Worm (Caenorhabditis elegans) whole organism, mixed stage, embryonic: ENCODE data around the gene obr-1.
A peak's percentile ranks its signal among the peaks of the same experiment; 100 is the strongest.

Experiments
- M03D4.4 ChIP-seq: sonication (generic microtip); optimal IDR thresholded peaks from 2 replicates; lab custom pipeline; 2017; ENCODE audit warnings: mild to moderate bottlenecking, missing genetic modification characterization, missing compliant biosample characterization
- bed-3 ChIP-seq: fragments of 200-800 bp; sonication (Bioruptor generic); optimal IDR thresholded peaks from 3 replicates; lab custom pipeline; 2018; ENCODE audit warnings: mild to moderate bottlenecking, missing genetic modification characterization, moderate library complexity, missing compliant biosample characterization
- blmp-1 ChIP-seq: fragments of 150-350 bp; optimal IDR thresholded peaks from 2 replicates; lab custom pipeline; 2014; ENCODE audit warnings: missing biosample characterization, missing genetic modification characterization
- ceh-39 ChIP-seq: fragments of 150-350 bp; optimal IDR thresholded peaks from 2 replicates; lab custom pipeline; 2014; ENCODE audit warnings: missing biosample characterization, missing genetic modification characterization
- ceh-43 ChIP-seq: fragments of 200-800 bp; sonication (Bioruptor generic); optimal IDR thresholded peaks from 2 replicates; lab custom pipeline; 2018; ENCODE audit warnings: mild to moderate bottlenecking, missing genetic modification characterization, moderate library complexity, missing compliant biosample characterization
- ceh-83 ChIP-seq: fragments of 200-800 bp; sonication (Bioruptor generic); optimal IDR thresholded peaks from 2 replicates; lab custom pipeline; 2018; ENCODE audit warnings: mild to moderate bottlenecking, missing genetic modification characterization, missing compliant biosample characterization
- ces-1 ChIP-seq: fragments of 150-350 bp; optimal IDR thresholded peaks from 2 replicates; lab custom pipeline; 2014; ENCODE audit warnings: missing biosample characterization, missing genetic modification reagents, missing genetic modification characterization
- cnd-1 ChIP-seq: fragments of 200-800 bp; sonication (Bioruptor generic); optimal IDR thresholded peaks from 2 replicates; lab custom pipeline; 2018; ENCODE audit warnings: mild to moderate bottlenecking, missing genetic modification characterization, missing compliant biosample characterization
- drap-1 ChIP-seq: fragments of 200-800 bp; sonication (Bioruptor generic); optimal IDR thresholded peaks from 3 replicates; lab custom pipeline; 2018; ENCODE audit warnings: mild to moderate bottlenecking, missing genetic modification characterization, missing compliant biosample characterization
- elt-1 ChIP-seq: sonication (generic microtip); optimal IDR thresholded peaks from 2 replicates; lab custom pipeline; 2017; ENCODE audit warnings: missing genetic modification characterization, mild to moderate bottlenecking, missing compliant biosample characterization, antibody characterized with exemption, moderate library complexity, borderline replicate concordance; ENCODE audit not compliant: insufficient read depth
- elt-3 ChIP-seq: fragments of 150-350 bp; optimal IDR thresholded peaks from 2 replicates; lab custom pipeline; 2014; ENCODE audit warnings: missing biosample characterization, missing genetic modification characterization
- flh-1 ChIP-seq: fragments of 200-800 bp; sonication (Bioruptor generic); optimal IDR thresholded peaks from 2 replicates; lab custom pipeline; 2018; ENCODE audit warnings: mild to moderate bottlenecking, missing genetic modification characterization, moderate library complexity, missing compliant biosample characterization
- ham-2 ChIP-seq: fragments of 200-800 bp; sonication (Bioruptor generic); optimal IDR thresholded peaks from 2 replicates; lab custom pipeline; 2018; ENCODE audit warnings: mild to moderate bottlenecking, missing genetic modification characterization, missing compliant biosample characterization
- hlh-1 ChIP-seq: fragments of 150-350 bp; optimal IDR thresholded peaks from 2 replicates; lab custom pipeline; 2014; ENCODE audit warnings: missing biosample characterization, missing genetic modification reagents, missing genetic modification characterization
- lin-13 ChIP-seq: fragments of 150-350 bp; optimal IDR thresholded peaks from 2 replicates; lab custom pipeline; 2014; ENCODE audit warnings: missing biosample characterization, missing genetic modification characterization
- lin-32 ChIP-seq: fragments of 200-800 bp; sonication (Bioruptor generic); optimal IDR thresholded peaks from 2 replicates; lab custom pipeline; 2018; ENCODE audit warnings: mild to moderate bottlenecking, missing genetic modification characterization, missing compliant biosample characterization
- lsy-2 ChIP-seq: fragments of 150-350 bp; optimal IDR thresholded peaks from 2 replicates; lab custom pipeline; 2014; ENCODE audit warnings: missing biosample characterization, missing genetic modification characterization
- mab-5 ChIP-seq: fragments of 150-350 bp; optimal IDR thresholded peaks from 2 replicates; lab custom pipeline; 2014; ENCODE audit warnings: missing biosample characterization, missing genetic modification characterization
- mep-1 ChIP-seq: fragments of 150-350 bp; optimal IDR thresholded peaks from 2 replicates; lab custom pipeline; 2017; ENCODE audit warnings: missing biosample characterization, missing genetic modification reagents, missing genetic modification characterization, inconsistent platforms
- mls-2 ChIP-seq: sonication (generic microtip); optimal IDR thresholded peaks from 2 replicates; lab custom pipeline; 2016; ENCODE audit warnings: mild to moderate bottlenecking, missing genetic modification characterization, moderate library complexity, missing compliant biosample characterization
- nhr-12 ChIP-seq: fragments of 150-350 bp; optimal IDR thresholded peaks from 2 replicates; lab custom pipeline; 2014; ENCODE audit warnings: missing biosample characterization, missing genetic modification characterization
- nhr-2 ChIP-seq: fragments of 150-350 bp; optimal IDR thresholded peaks from 2 replicates; lab custom pipeline; 2014; ENCODE audit warnings: missing biosample characterization, missing genetic modification characterization
- nhr-237 ChIP-seq: fragments of 150-350 bp; optimal IDR thresholded peaks from 2 replicates; lab custom pipeline; 2014; ENCODE audit warnings: missing biosample characterization, missing genetic modification characterization
- nhr-28 ChIP-seq: fragments of 150-350 bp; optimal IDR thresholded peaks from 2 replicates; lab custom pipeline; 2014; ENCODE audit warnings: missing biosample characterization, missing genetic modification characterization
- nhr-76 ChIP-seq: sonication (generic microtip); optimal IDR thresholded peaks from 2 replicates; lab custom pipeline; 2017; ENCODE audit warnings: missing biosample characterization, missing genetic modification characterization
- pha-4 ChIP-seq: fragments of 150-350 bp; optimal IDR thresholded peaks from 2 replicates; lab custom pipeline; 2018; ENCODE audit warnings: missing biosample characterization, missing genetic modification reagents, missing genetic modification characterization
- sem-2 ChIP-seq: fragments of 200-800 bp; sonication (Bioruptor generic); optimal IDR thresholded peaks from 2 replicates; lab custom pipeline; 2018; ENCODE audit warnings: mild to moderate bottlenecking, missing genetic modification characterization, missing compliant biosample characterization
- snpc-4 ChIP-seq: fragments of 150-350 bp; optimal IDR thresholded peaks from 2 replicates; lab custom pipeline; 2014; ENCODE audit warnings: missing biosample characterization, missing genetic modification characterization
- sptf-1 ChIP-seq: sonication (generic microtip); optimal IDR thresholded peaks from 2 replicates; lab custom pipeline; 2017; ENCODE audit warnings: mild to moderate bottlenecking, missing genetic modification characterization, moderate library complexity, missing compliant biosample characterization
- tbx-8 ChIP-seq: fragments of 200-800 bp; sonication (Bioruptor generic); optimal IDR thresholded peaks from 2 replicates; lab custom pipeline; 2018; ENCODE audit warnings: mild to moderate bottlenecking, missing genetic modification characterization, moderate library complexity, missing compliant biosample characterization
- unc-120 ChIP-seq: sonication (generic microtip); optimal IDR thresholded peaks from 2 replicates; lab custom pipeline; 2017; ENCODE audit warnings: missing genetic modification characterization, missing compliant biosample characterization; ENCODE audit not compliant: poor library complexity, severe bottlenecking
- unc-39 ChIP-seq: fragments of 150-350 bp; optimal IDR thresholded peaks from 2 replicates; lab custom pipeline; 2014; ENCODE audit warnings: missing biosample characterization, missing genetic modification characterization
- unc-62 ChIP-seq: fragments of 150-350 bp; optimal IDR thresholded peaks from 2 replicates; lab custom pipeline; 2014; ENCODE audit warnings: missing biosample characterization, missing genetic modification reagents, missing genetic modification characterization
- zip-8 ChIP-seq: fragments of 150-350 bp; optimal IDR thresholded peaks from 2 replicates; lab custom pipeline; 2014; ENCODE audit warnings: missing biosample characterization, missing genetic modification characterization
- ztf-11 ChIP-seq: fragments of 150-350 bp; optimal IDR thresholded peaks from 2 replicates; lab custom pipeline; 2014; ENCODE audit warnings: missing biosample characterization, missing genetic modification characterization

Gene obr-1

ce11 chrIII:11270795-11271194 lies at the start of gene obr-1:
Gene obr-1 (minus strand): TSS chrIII:11270895.
- TF ChIP-seq unc-120 (tag; lab: Kevin White, UChicago) (no peak), zip-8 (tag; lab: Kevin White, UChicago) (no peak), ces-1 (GFP tag; lab: Kevin White, UChicago) (no peak), hlh-1 (tag; lab: Kevin White, UChicago) (no peak), mep-1 (tag; lab: Kevin White, UChicago) (no peak), snpc-4 (no peak), sem-2 (no peak), unc-39 (no peak), ztf-11 (tag; lab: Kevin White, UChicago) (no peak), elt-1 (tag; lab: Kevin White, UChicago) (no peak), mls-2 (tag; lab: Kevin White, UChicago) (no peak), tbx-8 (GFP tag; lab: Kevin White, UChicago) (no peak), mab-5 (tag; lab: Kevin White, UChicago) (no peak), ceh-39 (tag; lab: Kevin White, UChicago) (no peak), blmp-1 (tag; lab: Kevin White, UChicago) (no peak)

DNA sequence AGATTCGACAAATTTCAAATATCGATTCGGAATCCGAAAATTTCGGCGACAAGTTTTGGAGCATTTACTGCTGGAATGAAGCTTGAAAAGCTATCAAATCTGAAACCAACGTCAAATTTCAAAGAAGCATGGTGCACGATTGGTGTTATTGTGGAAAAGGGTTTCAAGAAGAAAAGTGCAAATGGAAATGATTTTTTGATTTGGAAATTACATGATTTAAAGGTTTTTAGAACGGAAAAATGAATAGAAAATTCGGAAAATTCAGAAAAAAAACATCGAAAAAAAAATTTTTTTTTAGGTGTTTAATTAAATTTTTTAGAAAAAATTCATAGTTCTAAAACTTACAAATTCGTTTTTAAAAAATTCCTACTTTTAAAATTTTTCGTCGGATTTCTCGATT lies 47.4 kb upstream of the obr-1 start, which contains the start of gene teg-1:
teg-1 (minus strand) TSS at position 101 of the 400 bp plus-strand sequence.
- TF ChIP-seq mab-5 (tag; lab: Kevin White, UChicago), result no peak
- no peak for TF ChIP-seq ztf-11 (tag; lab: Kevin White, UChicago)
- no peak for TF ChIP-seq ceh-83 (GFP tag; lab: Kevin White, UChicago)
- TF ChIP-seq unc-120 (tag; lab: Kevin White, UChicago), result no peak
- TF ChIP-seq cnd-1 (tag; lab: Kevin White, UChicago), result no peak
- no peak for TF ChIP-seq zip-8 (tag; lab: Kevin White, UChicago)
- no peak for TF ChIP-seq elt-1 (tag; lab: Kevin White, UChicago)
- TF ChIP-seq drap-1 (GFP tag; lab: Kevin White, UChicago), result no peak
- TF ChIP-seq nhr-28 (tag; lab: Kevin White, UChicago), result no peak
- TF ChIP-seq ham-2, result no peak
- no peak for TF ChIP-seq mep-1 (tag; lab: Kevin White, UChicago)
- TF ChIP-seq ceh-39 (tag; lab: Kevin White, UChicago), result no peak
- no peak for TF ChIP-seq lin-13
- TF ChIP-seq unc-39, result no peak
- no peak for TF ChIP-seq flh-1 (GFP tag; lab: Kevin White, UChicago)
- no peak for TF ChIP-seq pha-4 (tag; lab: Kevin White, UChicago)
- TF ChIP-seq tbx-8 (GFP tag; lab: Kevin White, UChicago), result no peak
- TF ChIP-seq, all 35 proteins: peak for 0

DNA sequence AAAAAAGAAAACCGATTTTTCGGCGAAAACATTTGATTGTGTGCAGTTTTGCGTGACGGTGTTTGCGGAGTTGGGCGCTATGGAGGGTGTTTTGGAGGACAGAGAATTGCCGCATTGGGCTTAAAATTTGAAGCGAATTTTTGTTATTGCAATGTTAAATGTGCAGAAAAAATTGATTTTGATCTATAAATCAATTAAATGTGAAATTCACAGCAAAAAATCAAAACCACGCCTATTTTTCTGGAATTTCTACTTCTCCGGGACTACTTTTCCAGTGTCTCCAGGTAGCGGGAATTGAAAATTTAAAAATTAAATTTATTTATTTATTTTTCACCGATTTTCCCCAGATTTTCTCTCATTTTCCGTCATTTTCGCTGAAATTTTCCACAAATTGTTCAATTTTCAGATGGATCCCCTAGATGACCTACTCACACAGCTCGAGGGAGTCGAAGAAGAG lies 46.5 kb upstream of the obr-1 start, which contains the start of gene mcm-10:
mcm-10 (plus strand) TSS at position 407 of the 457 bp plus-strand sequence.
- TF ChIP-seq mls-2 (tag; lab: Kevin White, UChicago), result peak; percentile 77
- no peak for TF ChIP-seq zip-8 (tag; lab: Kevin White, UChicago)
- TF ChIP-seq lin-32 (GFP tag; lab: Kevin White, UChicago), result peak; percentile 51
- TF ChIP-seq unc-39, result no peak
- peak; percentile 47 for TF ChIP-seq ham-2
- TF ChIP-seq unc-120 (tag; lab: Kevin White, UChicago), result no peak
- TF ChIP-seq blmp-1 (tag; lab: Kevin White, UChicago), result no peak
- no peak for TF ChIP-seq tbx-8 (GFP tag; lab: Kevin White, UChicago)
- peak; percentile 35 for TF ChIP-seq bed-3 (GFP tag; lab: Kevin White, UChicago)
- TF ChIP-seq hlh-1 (tag; lab: Kevin White, UChicago), result no peak
- peak; percentile 17 for TF ChIP-seq sem-2
- no peak for TF ChIP-seq mab-5 (tag; lab: Kevin White, UChicago)
- TF ChIP-seq nhr-76 (tag; lab: Kevin White, UChicago), result no peak
- no peak for TF ChIP-seq M03D4.4 (tag; lab: Kevin White, UChicago)
- TF ChIP-seq elt-3 (tag; lab: Kevin White, UChicago), result no peak
- TF ChIP-seq elt-1 (tag; lab: Kevin White, UChicago), result no peak
- TF ChIP-seq ceh-83 (GFP tag; lab: Kevin White, UChicago), result no peak
- TF ChIP-seq nhr-2 (tag; lab: Kevin White, UChicago), result no peak
- no peak for TF ChIP-seq snpc-4
- no peak for TF ChIP-seq lin-13
- TF ChIP-seq drap-1 (GFP tag; lab: Kevin White, UChicago), result peak; percentile 59
- peak; percentile 16 for TF ChIP-seq mep-1 (tag; lab: Kevin White, UChicago)
- no peak for TF ChIP-seq nhr-12 (tag; lab: Kevin White, UChicago)
- peak; percentile 57 for TF ChIP-seq ceh-39 (tag; lab: Kevin White, UChicago)
- TF ChIP-seq sptf-1, result peak; percentile 72
- peak; percentile 33 for TF ChIP-seq cnd-1 (tag; lab: Kevin White, UChicago)
- no peak for TF ChIP-seq unc-62 (GFP tag; lab: Kevin White, UChicago)
- peak; percentile 84 for TF ChIP-seq nhr-237 (tag; lab: Kevin White, UChicago)
- no peak for TF ChIP-seq ztf-11 (tag; lab: Kevin White, UChicago)
- TF ChIP-seq nhr-28 (tag; lab: Kevin White, UChicago), result no peak
- TF ChIP-seq ces-1 (GFP tag; lab: Kevin White, UChicago), result peak; percentile 92
- peak; percentile 48 for TF ChIP-seq lsy-2
- no peak for TF ChIP-seq pha-4 (tag; lab: Kevin White, UChicago)
- TF ChIP-seq ceh-43, result peak; percentile 43
- no peak for TF ChIP-seq flh-1 (GFP tag; lab: Kevin White, UChicago)
